Fruit fly (Drosophila melanogaster): ENCODE results near the gene CG10337.

dm6 chr2L:19516062-19516461 is 30.7 kb downstream of the CG10337 start:
- no peak for TF ChIP-seq Snoo (tag; optimal IDR thresholded peaks at IDR 0.05)
- no peak for TF ChIP-seq CG34367 (tag; optimal IDR thresholded peaks at IDR 0.05)
- no peak for TF ChIP-seq D1 (tag; optimal IDR thresholded peaks at IDR 0.05)
- TF ChIP-seq CG10348 (GFP tag; IDR thresholded peaks at IDR 0.05), result no peak
- no peak for TF ChIP-seq CG8159 (tag; optimal IDR thresholded peaks at IDR 0.05)
- no peak for TF ChIP-seq fd96Ca (GFP tag; IDR thresholded peaks at IDR 0.05)
- TF ChIP-seq rn (GFP tag; IDR thresholded peaks at IDR 0.05), result no peak
- TF ChIP-seq gl (tag; optimal IDR thresholded peaks at IDR 0.05), result no peak
- no peak for TF ChIP-seq Pif1A (GFP tag; optimal IDR thresholded peaks at IDR 0.05)
- TF ChIP-seq CG4496 (GFP tag; IDR thresholded peaks at IDR 0.05), result no peak
- TF ChIP-seq CG9948 (tag; optimal IDR thresholded peaks at IDR 0.05), result no peak
- no peak for TF ChIP-seq Pif1B (GFP tag; optimal IDR thresholded peaks at IDR 0.05)

Data from whole organism, pupa.